Fruit fly (Drosophila melanogaster): Measurements from ENCODE around the gene Sfp24C1.

The Sfp24C1 gene

DNA sequence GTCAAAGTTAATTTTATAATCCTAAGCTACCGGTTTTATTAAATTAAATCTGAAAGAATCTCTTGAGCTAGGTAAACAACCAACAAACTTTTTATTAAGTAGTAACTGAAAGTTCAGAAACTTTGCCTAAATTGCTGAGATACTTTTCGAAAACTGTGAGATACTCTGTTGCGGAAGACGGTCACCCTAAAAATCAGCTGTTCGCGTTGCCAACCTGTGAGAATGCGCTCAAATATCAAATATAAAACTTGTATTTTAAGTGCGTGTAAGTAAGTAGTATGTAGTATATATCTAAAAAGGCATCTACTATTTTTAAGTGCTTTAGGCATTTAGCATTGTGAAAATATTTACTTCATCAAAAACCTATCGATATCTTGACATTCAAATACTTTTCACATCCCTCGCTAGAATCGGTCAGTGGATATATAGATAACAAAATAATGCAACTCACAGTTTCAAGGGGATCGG, 12.5 kb downstream of the Sfp24C1 start, which contains the start of the genes CG31955 and CG2818 (continued):
- TF ChIP-seq Eip74EF (GFP tag; optimal IDR thresholded peaks at IDR 0.05): no peak
- 0 out of 4 replicates have a peak, but pooled peaks have one; percentile 10 for TF ChIP-seq chinmo (GFP tag; IDR thresholded peaks at IDR 0.05; ENCODE audit: partially characterized antibody)
- no peak for TF ChIP-seq pita (GFP tag; optimal IDR thresholded peaks at IDR 0.05)
- TF ChIP-seq tll (GFP tag; optimal IDR thresholded peaks at IDR 0.05): no peak
- TF ChIP-seq emc (GFP tag; optimal IDR thresholded peaks at IDR 0.05): no peak
- peak; percentile 9 for TF ChIP-seq Meics (GFP tag; optimal IDR thresholded peaks at IDR 0.05)
- TF ChIP-seq CG32767 (GFP tag; IDR thresholded peaks at IDR 0.05): no peak
- TF ChIP-seq trh (GFP tag; optimal IDR thresholded peaks at IDR 0.05): no peak
- TF ChIP-seq scrt (GFP tag; optimal IDR thresholded peaks at IDR 0.05): no peak
- peak; percentile 64; the same call in 1 of the 3 replicates for TF ChIP-seq Opbp (GFP tag; IDR thresholded peaks at IDR 0.05; ENCODE audit: partially characterized antibody)
- no peak for TF ChIP-seq luna (GFP tag; optimal IDR thresholded peaks at IDR 0.05)
- TF ChIP-seq CG2202 (tag; optimal IDR thresholded peaks at IDR 0.05): no peak
- TF ChIP-seq schlank (tag; optimal IDR thresholded peaks at IDR 0.05): no peak
- no peak for TF ChIP-seq CG18476 (GFP tag; optimal IDR thresholded peaks at IDR 0.05)
- no peak for TF ChIP-seq vvl (GFP tag; IDR thresholded peaks at IDR 0.05)
- no peak for TF ChIP-seq Trl (optimal IDR thresholded peaks at IDR 0.05)
- TF ChIP-seq Trl (GFP tag; optimal IDR thresholded peaks at IDR 0.05): no peak
- TF ChIP-seq tx (GFP tag; optimal IDR thresholded peaks at IDR 0.05): peak; percentile 36
- TF ChIP-seq CG17912 (GFP tag; optimal IDR thresholded peaks at IDR 0.05): no peak
- TF ChIP-seq YL-1 (GFP tag; optimal IDR thresholded peaks at IDR 0.05): no peak
- TF ChIP-seq CG33557 (GFP tag; optimal IDR thresholded peaks at IDR 0.05): no peak
- peak; percentile 63 for TF ChIP-seq sens (GFP tag)
- TF ChIP-seq CrebB (tag; optimal IDR thresholded peaks at IDR 0.05): no peak
- TF ChIP-seq Taf1 (GFP tag; IDR thresholded peaks at IDR 0.05): no peak
- TF ChIP-seq CkIIα-i1 (GFP tag; IDR thresholded peaks at IDR 0.05): no peak
- TF ChIP-seq Usf (GFP tag; optimal IDR thresholded peaks at IDR 0.05): no peak
- TF ChIP-seq insv (GFP tag; optimal IDR thresholded peaks at IDR 0.05): no peak
- TF ChIP-seq CG11560 (tag; IDR thresholded peaks at IDR 0.05): no peak
- TF ChIP-seq CG4617 (GFP tag; optimal IDR thresholded peaks at IDR 0.05; ENCODE audit: borderline replicate concordance): peak; percentile 37
- peak; percentile 36; the same call in 1 of the 3 replicates for TF ChIP-seq vnd (GFP tag; IDR thresholded peaks at IDR 0.05; ENCODE audit: partially characterized antibody)

DNA sequence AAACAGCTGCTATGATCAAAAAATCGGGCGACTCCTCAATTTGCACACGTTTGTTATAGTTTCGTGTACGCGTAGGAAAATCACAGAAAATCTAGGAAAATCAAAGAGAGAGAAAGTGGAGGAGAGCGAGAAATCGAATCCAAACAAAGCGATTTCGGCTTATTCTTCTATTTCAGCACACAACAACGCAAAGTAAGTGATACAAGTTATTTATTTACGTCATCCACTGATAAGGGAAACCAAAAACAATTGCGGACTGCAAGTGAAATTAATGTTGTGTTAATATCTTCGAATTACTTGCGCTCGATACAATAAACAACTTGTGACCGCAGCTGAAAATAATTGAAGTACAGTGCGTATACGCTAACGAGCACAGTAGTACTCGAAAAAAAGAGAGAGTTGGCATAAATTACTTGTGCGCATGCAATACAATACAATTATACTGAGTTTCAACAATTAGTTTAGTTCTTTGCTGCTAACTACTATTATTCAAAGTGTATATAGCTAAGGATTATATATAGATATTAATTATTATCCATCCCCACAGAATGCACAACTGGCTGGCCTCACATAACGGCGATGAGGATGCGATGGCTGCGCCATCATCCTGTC, 13.2 kb downstream of the Sfp24C1 start:
- no peak for TF ChIP-seq bigmax (GFP tag; optimal IDR thresholded peaks at IDR 0.05)
- TF ChIP-seq NC2β (GFP tag; optimal IDR thresholded peaks at IDR 0.05): no peak
- TF ChIP-seq CG6683 (GFP tag; optimal IDR thresholded peaks at IDR 0.05): no peak
- TF ChIP-seq Med (GFP tag): no peak
- TF ChIP-seq ac (GFP tag; optimal IDR thresholded peaks at IDR 0.05): no peak
- 0 out of 3 replicates have a peak, but pooled peaks have one; percentile 26 for TF ChIP-seq CG2199 (GFP tag; IDR thresholded peaks at IDR 0.05)
- no peak for TF ChIP-seq CG4360 (GFP tag; IDR thresholded peaks at IDR 0.05)
- TF ChIP-seq HLH3B (GFP tag; IDR thresholded peaks at IDR 0.05): no peak
- no peak for TF ChIP-seq CG18011 (GFP tag; optimal IDR thresholded peaks at IDR 0.05)
- TF ChIP-seq dmrt99B (tag; optimal IDR thresholded peaks at IDR 0.05): no peak
- TF ChIP-seq CG17829 (tag; optimal IDR thresholded peaks at IDR 0.05): no peak
- no peak for TF ChIP-seq CG11560 (tag; IDR thresholded peaks at IDR 0.05)
- no peak for TF ChIP-seq CG6854 (GFP tag; optimal IDR thresholded peaks at IDR 0.05)
- TF ChIP-seq CG2120 (GFP tag; optimal IDR thresholded peaks at IDR 0.05): no peak
- no peak for TF ChIP-seq CG6654 (GFP tag; optimal IDR thresholded peaks at IDR 0.05)
- no peak for TF ChIP-seq bowl (GFP tag; IDR thresholded peaks at IDR 0.05)
- TF ChIP-seq CG1603 (tag; optimal IDR thresholded peaks at IDR 0.05): no peak
- no peak for TF ChIP-seq emc (GFP tag; optimal IDR thresholded peaks at IDR 0.05)
- no peak for TF ChIP-seq usp (GFP tag; optimal IDR thresholded peaks at IDR 0.05)
- no peak for TF ChIP-seq CG10274 (GFP tag; optimal IDR thresholded peaks at IDR 0.05)
- TF ChIP-seq Dip3 (GFP tag; optimal IDR thresholded peaks at IDR 0.05): no peak
- no peak for TF ChIP-seq ind (GFP tag; optimal IDR thresholded peaks at IDR 0.05)
- no peak for TF ChIP-seq scrt (GFP tag; optimal IDR thresholded peaks at IDR 0.05)
- no peak for TF ChIP-seq nerfin-2 (GFP tag; IDR thresholded peaks at IDR 0.05; ENCODE audit: partially characterized antibody)
